Fruit fly (Drosophila melanogaster) whole organism, prepupa: ENCODE results near the gene Naam.

Source experiments
- Blimp-1 ChIP-seq: fragments of 200-800 bp; sonication (Bioruptor generic); optimal IDR thresholded peaks from 3 replicates; lab custom pipeline; 2017; ENCODE audit warnings: missing biosample characterization, missing genetic modification characterization, mild to moderate bottlenecking, moderate library complexity, missing genetic modification reagents
- CG1621 ChIP-seq: fragments of 200-800 bp; sonication (Bioruptor generic); optimal IDR thresholded peaks from 3 replicates; lab custom pipeline; 2018; ENCODE audit warnings: missing biosample characterization, mild to moderate bottlenecking, missing genetic modification characterization
- CG32006 ChIP-seq: fragments of 200-800 bp; sonication (Bioruptor generic); optimal IDR thresholded peaks from 3 replicates; lab custom pipeline; 2017; ENCODE audit warnings: missing biosample characterization, mild to moderate bottlenecking, missing genetic modification characterization
- CG3919 ChIP-seq: fragments of 200-800 bp; sonication (Bioruptor generic); optimal IDR thresholded peaks from 3 replicates; lab custom pipeline; 2016; ENCODE audit warnings: missing biosample characterization, missing genetic modification characterization
- Eip78C ChIP-seq: fragments of 200-800 bp; sonication (Bioruptor generic); peaks from one replicate; lab custom pipeline; 2016; ENCODE audit warnings: missing biosample characterization, missing genetic modification characterization
- OdsH ChIP-seq: fragments of 200-800 bp; sonication (Bioruptor generic); optimal IDR thresholded peaks from 3 replicates; lab custom pipeline; 2016; ENCODE audit warnings: missing biosample characterization, missing genetic modification characterization
- Sox102F ChIP-seq: fragments of 200-800 bp; sonication (Bioruptor generic); optimal IDR thresholded peaks from 2 replicates; lab custom pipeline; 2016; ENCODE audit warnings: missing biosample characterization, mild to moderate bottlenecking, missing genetic modification characterization
- cyc ChIP-seq: fragments of 200-800 bp; sonication (Bioruptor generic); optimal IDR thresholded peaks from 3 replicates; lab custom pipeline; 2016; ENCODE audit warnings: missing biosample characterization, missing genetic modification characterization
- fd59A ChIP-seq: fragments of 200-800 bp; sonication (Bioruptor generic); optimal IDR thresholded peaks from 2 replicates; lab custom pipeline; 2017; ENCODE audit warnings: missing biosample characterization, mild to moderate bottlenecking, missing genetic modification characterization, missing genetic modification reagents
- ss ChIP-seq, 2 experiments: fragments of 200-800 bp; sonication (Bioruptor generic); optimal IDR thresholded peaks; 2 replicates in 1 of 2; 3 replicates in 1 of 2; lab custom pipeline; 2017 to 2018; ENCODE audit warnings: mild to moderate bottlenecking in 2 of 2, missing biosample characterization in 2 of 2, missing genetic modification characterization in 2 of 2, moderate library complexity in 1 of 2

DNA sequence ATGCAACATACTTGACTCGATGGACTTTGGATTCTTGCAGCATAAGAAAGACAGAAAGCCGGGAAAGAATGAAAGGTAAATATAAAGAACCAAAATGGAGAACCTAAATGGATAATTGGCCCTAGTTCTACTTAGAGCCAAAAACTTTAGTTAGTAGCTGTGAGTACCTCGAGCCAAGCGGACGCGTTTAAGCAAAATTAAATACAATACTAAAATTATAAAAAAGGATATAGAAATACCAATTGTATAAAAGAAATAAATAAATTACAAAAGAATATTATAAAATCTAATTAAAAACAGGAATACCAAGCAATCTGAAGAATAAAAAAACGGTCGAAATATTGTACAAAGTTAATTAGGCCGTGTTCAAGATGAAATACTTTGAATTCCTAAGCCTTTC lies 36.6 kb upstream of the Naam start, which contains the start of gene CG34138:
- TF ChIP-seq Sox102F (GFP tag; lab: Kevin White, UChicago) (no peak), CG32006 (GFP tag; lab: Kevin White, UChicago) (no peak), cyc (GFP tag; lab: Kevin White, UChicago) (no peak), Eip78C (GFP tag; lab: Kevin White, UChicago) (no peak), Blimp-1 (GFP tag; lab: Kevin White, UChicago) (no peak), fd59A (GFP tag; lab: Kevin White, UChicago) (no peak), CG1621 (tag; lab: Kevin White, UChicago) (no peak), OdsH (GFP tag; lab: Kevin White, UChicago) (no peak), ss (GFP tag; optimal IDR thresholded peaks at IDR 0.05; lab: Kevin White, UChicago) (no peak), CG3919 (no peak)
